Worm (Caenorhabditis elegans): ENCODE measurements around the gene R05H10.7.

Gene R05H10.7

ce11 chrII:14892515-14892914, 37.2 kb downstream of the R05H10.7 start:
- TF ChIP-seq unc-62 (GFP tag; optimal IDR thresholded peaks at IDR 0.05), result no peak
- no peak for TF ChIP-seq drap-1 (GFP tag; optimal IDR thresholded peaks at IDR 0.05)
- peak; percentile 50 for TF ChIP-seq ces-1 (GFP tag; optimal IDR thresholded peaks at IDR 0.05)

ce11 chrII:14896503-14896902, 41.2 kb downstream of the R05H10.7 start:
- TF ChIP-seq pha-4 (tag; optimal IDR thresholded peaks at IDR 0.05), result no peak
- no peak for TF ChIP-seq lin-13 (tag; optimal IDR thresholded peaks at IDR 0.05)
- no peak for TF ChIP-seq unc-120 (tag; optimal IDR thresholded peaks at IDR 0.05; ENCODE audit: poor library complexity, severe bottlenecking)
- no peak for TF ChIP-seq ham-2 (GFP tag; optimal IDR thresholded peaks at IDR 0.05)
- TF ChIP-seq elt-1 (tag; optimal IDR thresholded peaks at IDR 0.05; ENCODE audit: borderline replicate concordance, insufficient read depth), result no peak
- no peak for TF ChIP-seq unc-39 (tag; optimal IDR thresholded peaks at IDR 0.05)
- no peak for TF ChIP-seq ces-1 (GFP tag; optimal IDR thresholded peaks at IDR 0.05)

- no peak for TF ChIP-seq unc-62 (GFP tag; optimal IDR thresholded peaks at IDR 0.05)
- TF ChIP-seq ceh-39 (tag; optimal IDR thresholded peaks at IDR 0.05), result no peak
- no peak for TF ChIP-seq bed-3 (GFP tag; optimal IDR thresholded peaks at IDR 0.05)
- no peak for TF ChIP-seq sptf-1 (tag; optimal IDR thresholded peaks at IDR 0.05)
- TF ChIP-seq tbx-8 (GFP tag; optimal IDR thresholded peaks at IDR 0.05), result no peak
- no peak for TF ChIP-seq snpc-4 (tag; optimal IDR thresholded peaks at IDR 0.05)
- no peak for TF ChIP-seq ztf-11 (tag; optimal IDR thresholded peaks at IDR 0.05)
- TF ChIP-seq ceh-83 (GFP tag; optimal IDR thresholded peaks at IDR 0.05), result no peak
These were observed 46.9 kb downstream of the R05H10.7 start, which contains the start of gene cog-1 for ce11 chrII:14902193-14902592. TSS of gene cog-1 (plus strand) at chrII:14902493.

ce11 chrII:14903611-14904010, 48.3 kb downstream of the R05H10.7 start:
- TF ChIP-seq unc-39 (tag; optimal IDR thresholded peaks at IDR 0.05) (no peak), sptf-1 (tag; optimal IDR thresholded peaks at IDR 0.05) (no peak), lin-13 (tag; optimal IDR thresholded peaks at IDR 0.05) (no peak), lsy-2 (tag; optimal IDR thresholded peaks at IDR 0.05) (no peak), bed-3 (GFP tag; optimal IDR thresholded peaks at IDR 0.05) (no peak), lin-32 (GFP tag; optimal IDR thresholded peaks at IDR 0.05) (no peak), nhr-76 (tag; optimal IDR thresholded peaks at IDR 0.05) (no peak), ceh-43 (GFP tag; optimal IDR thresholded peaks at IDR 0.05) (no peak), nhr-12 (tag; optimal IDR thresholded peaks at IDR 0.05) (no peak), tbx-8 (GFP tag; optimal IDR thresholded peaks at IDR 0.05) (no peak), ztf-11 (tag; optimal IDR thresholded peaks at IDR 0.05) (no peak), unc-120 (tag; optimal IDR thresholded peaks at IDR 0.05; ENCODE audit: poor library complexity, severe bottlenecking) (no peak), ceh-39 (tag; optimal IDR thresholded peaks at IDR 0.05) (no peak), drap-1 (GFP tag; optimal IDR thresholded peaks at IDR 0.05) (no peak), mls-2 (tag; optimal IDR thresholded peaks at IDR 0.05) (no peak), mep-1 (tag; optimal IDR thresholded peaks at IDR 0.05) (no peak), zip-8 (tag; optimal IDR thresholded peaks at IDR 0.05) (no peak)

- no peak for TF ChIP-seq elt-1 (tag; optimal IDR thresholded peaks at IDR 0.05; ENCODE audit: borderline replicate concordance, insufficient read depth)
- TF ChIP-seq ham-2 (GFP tag; optimal IDR thresholded peaks at IDR 0.05), result no peak
- no peak for TF ChIP-seq mep-1 (tag; optimal IDR thresholded peaks at IDR 0.05)
- no peak for TF ChIP-seq unc-39 (tag; optimal IDR thresholded peaks at IDR 0.05)
- no peak for TF ChIP-seq nhr-28 (tag; optimal IDR thresholded peaks at IDR 0.05)
- TF ChIP-seq blmp-1 (tag; optimal IDR thresholded peaks at IDR 0.05), result no peak
- TF ChIP-seq hlh-1 (tag; optimal IDR thresholded peaks at IDR 0.05), result no peak
- TF ChIP-seq elt-3 (tag; optimal IDR thresholded peaks at IDR 0.05), result no peak
- no peak for TF ChIP-seq ceh-43 (GFP tag; optimal IDR thresholded peaks at IDR 0.05)
- no peak for TF ChIP-seq ztf-11 (tag; optimal IDR thresholded peaks at IDR 0.05)
- no peak for TF ChIP-seq cnd-1 (tag; optimal IDR thresholded peaks at IDR 0.05)
These were observed 49.3 kb downstream of the R05H10.7 start for ce11 chrII:14904635-14905034.

Data from whole organism, mixed stage, embryonic.